Worm (Caenorhabditis elegans) whole organism, L3 larva: ENCODE measurements around the gene C27A2.8.

ENCODE experiments used
- elt-1 ChIP-seq: fragments of 150-350 bp; optimal IDR thresholded peaks from 2 replicates; lab custom pipeline; 2014; ENCODE audit warnings: missing biosample characterization, missing genetic modification characterization
- fos-1 ChIP-seq: fragments of 150-350 bp; optimal IDR thresholded peaks from 2 replicates; lab custom pipeline; 2014; ENCODE audit warnings: missing biosample characterization, missing genetic modification characterization
- jun-1 ChIP-seq: fragments of 150-350 bp; optimal IDR thresholded peaks from 2 replicates; lab custom pipeline; 2014; ENCODE audit warnings: missing biosample characterization, missing genetic modification reagents, missing genetic modification characterization
- lin-15B ChIP-seq: fragments of 150-350 bp; optimal IDR thresholded peaks from 2 replicates; lab custom pipeline; 2014; ENCODE audit warnings: missing biosample characterization, missing genetic modification characterization
- mml-1 ChIP-seq: fragments of 150-350 bp; sonication (generic microtip); optimal IDR thresholded peaks from 3 replicates; lab custom pipeline; 2014; ENCODE audit warnings: missing biosample characterization, missing genetic modification characterization
- nhr-12 ChIP-seq: fragments of 150-350 bp; optimal IDR thresholded peaks from 2 replicates; lab custom pipeline; 2014; ENCODE audit warnings: missing biosample characterization, missing genetic modification characterization
- snpc-4 ChIP-seq: fragments of 150-350 bp; optimal IDR thresholded peaks from 2 replicates; lab custom pipeline; 2014; ENCODE audit warnings: missing biosample characterization, missing genetic modification characterization
- unc-39 ChIP-seq: sonication (generic microtip); optimal IDR thresholded peaks from 4 replicates; lab custom pipeline; 2017; ENCODE audit warnings: missing biosample characterization, missing genetic modification characterization

DNA sequence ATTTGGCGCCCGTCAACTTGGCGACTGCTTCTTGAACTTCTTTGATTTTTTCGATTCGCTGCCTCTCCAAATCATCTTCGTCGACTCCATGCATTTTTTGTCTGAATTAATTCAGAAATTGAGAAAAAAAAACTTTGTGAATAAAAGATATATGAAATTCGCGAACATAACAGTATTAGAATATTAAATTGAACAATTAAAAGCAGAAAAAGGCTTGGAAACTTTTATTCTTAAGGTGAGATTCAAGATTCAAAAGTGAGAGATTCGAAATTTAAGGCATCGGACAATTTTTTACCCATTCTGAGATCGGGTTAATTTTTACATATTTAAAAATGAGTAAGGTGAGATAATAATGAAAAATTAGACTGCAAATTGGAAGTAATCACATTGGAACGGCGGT is 33.9 kb downstream of the C27A2.8 start, which contains the start of gene F33G12.3:
- no peak for TF ChIP-seq mml-1
- no peak for TF ChIP-seq nhr-12 (tag; lab: Kevin White, UChicago)
- no peak for TF ChIP-seq unc-39 (tag; lab: Kevin White, UChicago)
- TF ChIP-seq lin-15B (tag; lab: Kevin White, UChicago) = no peak
- TF ChIP-seq fos-1 (tag; lab: Kevin White, UChicago) = no peak
- TF ChIP-seq jun-1 (tag; lab: Kevin White, UChicago) = no peak
- no peak for TF ChIP-seq snpc-4 (tag; lab: Kevin White, UChicago)
- no peak for TF ChIP-seq elt-1 (tag; lab: Kevin White, UChicago)
